Worm (Caenorhabditis elegans): ENCODE measurements around the gene sgt-1.
A peak's percentile ranks its signal among the peaks of the same experiment; 100 is the strongest.

Gene sgt-1

ce11 chrII:4858906-4859411, 44.6 kb downstream of the sgt-1 start:
- TF ChIP-seq blmp-1 (tag; optimal IDR thresholded peaks at IDR 0.05) (peak; percentile 0), efl-1 (optimal IDR thresholded peaks at IDR 0.05) (no peak), efl-1 (GFP tag; optimal IDR thresholded peaks at IDR 0.05 in 1 of 2) (peak in 1 of 2 experiments; percentile 85), F16B12.6 (tag; optimal IDR thresholded peaks at IDR 0.05) (no peak), lsy-2 (tag; optimal IDR thresholded peaks at IDR 0.05) (no peak)

ce11 chrII:4857873-4858364, 45.7 kb downstream of the sgt-1 start, which contains the start of gene F11G11.5:
Gene F11G11.5 (plus strand): TSS chrII:4857923.
- TF ChIP-seq efl-1 (optimal IDR thresholded peaks at IDR 0.05) (no peak), efl-1 (GFP tag; optimal IDR thresholded peaks at IDR 0.05 in 1 of 2) (peak in 1 of 2 experiments; percentile 29), hlh-17 (GFP tag; optimal IDR thresholded peaks at IDR 0.05; ENCODE audit: borderline replicate concordance) (no peak), lsy-2 (tag; optimal IDR thresholded peaks at IDR 0.05) (no peak)

- TF ChIP-seq nhr-20 (tag; optimal IDR thresholded peaks at IDR 0.05) = peak; percentile 32
- TF ChIP-seq elt-2 (tag; optimal IDR thresholded peaks at IDR 0.05) = peak; percentile 85
- TF ChIP-seq blmp-1 (tag; optimal IDR thresholded peaks at IDR 0.05) = peak; percentile 32
- peak; percentile 5 for TF ChIP-seq unc-130 (tag; optimal IDR thresholded peaks at IDR 0.05)
- TF ChIP-seq nhr-90 (tag; optimal IDR thresholded peaks at IDR 0.05; ENCODE audit: poor library complexity) = peak; percentile 6
- peak in 1 of 6 experiments; percentile 45 for TF ChIP-seq elt-3 (tag; optimal IDR thresholded peaks at IDR 0.05)
- peak in 1 of 2 experiments; percentile 25 for TF ChIP-seq lin-35 (GFP tag; optimal IDR thresholded peaks at IDR 0.05)
- TF ChIP-seq efl-1 (optimal IDR thresholded peaks at IDR 0.05) = no peak
- peak in 1 of 2 experiments; percentile 69 for TF ChIP-seq efl-1 (GFP tag; optimal IDR thresholded peaks at IDR 0.05 in 1 of 2)
- no peak for TF ChIP-seq sptf-1 (tag; optimal IDR thresholded peaks at IDR 0.05)
- TF ChIP-seq pax-3 (tag; optimal IDR thresholded peaks at IDR 0.05) = no peak
- peak; percentile 8 for TF ChIP-seq lin-14 (GFP tag; optimal IDR thresholded peaks at IDR 0.05)
- peak; percentile 4 for TF ChIP-seq snu-23 (GFP tag; optimal IDR thresholded peaks at IDR 0.05)
- TF ChIP-seq alr-1 (tag; optimal IDR thresholded peaks at IDR 0.05; ENCODE audit: borderline replicate concordance) = no peak
Measured at ce11 chrII:4857086-4857485, 46.5 kb downstream of the sgt-1 start.

- TF ChIP-seq fkh-8 (tag; optimal IDR thresholded peaks at IDR 0.05) (peak; percentile 45), nhr-71 (tag; optimal IDR thresholded peaks at IDR 0.05) (peak; percentile 64), mdl-1 (tag; optimal IDR thresholded peaks at IDR 0.05) (no peak), zip-4 (GFP tag; optimal IDR thresholded peaks at IDR 0.05) (peak; percentile 76), sup-37 (GFP tag; optimal IDR thresholded peaks at IDR 0.05) (no peak), lin-13 (GFP tag; optimal IDR thresholded peaks at IDR 0.05) (peak; percentile 26), blmp-1 (tag; optimal IDR thresholded peaks at IDR 0.05) (peak; percentile 53), snu-23 (GFP tag; optimal IDR thresholded peaks at IDR 0.05) (peak; percentile 30), lin-35 (GFP tag; optimal IDR thresholded peaks at IDR 0.05) (peak in 1 of 2 experiments; percentile 58), skn-1 (tag; optimal IDR thresholded peaks at IDR 0.05) (peak; percentile 57), pax-3 (tag; optimal IDR thresholded peaks at IDR 0.05) (peak; percentile 38), aly-2 (tag; optimal IDR thresholded peaks at IDR 0.05) (no peak), nhr-20 (tag; optimal IDR thresholded peaks at IDR 0.05) (peak; percentile 57), elt-3 (tag; optimal IDR thresholded peaks at IDR 0.05) (peak in 1 of 6 experiments; percentile 56), lsy-2 (tag; optimal IDR thresholded peaks at IDR 0.05) (peak in 1 of 2 experiments; percentile 34), lin-14 (GFP tag; optimal IDR thresholded peaks at IDR 0.05) (peak; percentile 52), unc-30 (tag; optimal IDR thresholded peaks at IDR 0.05) (no peak), dsc-1 (tag; optimal IDR thresholded peaks at IDR 0.05) (peak; percentile 70), nhr-47 (tag; optimal IDR thresholded peaks at IDR 0.05) (peak; percentile 25), sox-4 (tag; optimal IDR thresholded peaks at IDR 0.05) (peak; percentile 26), mep-1 (tag; optimal IDR thresholded peaks at IDR 0.05) (peak; percentile 41), nhr-85 (tag) (peak; percentile 88), tbx-2 (tag; optimal IDR thresholded peaks at IDR 0.05) (no peak), dpl-1 (GFP tag; optimal IDR thresholded peaks at IDR 0.05) (peak; percentile 1 to 41 (median 7)), elt-2 (tag; optimal IDR thresholded peaks at IDR 0.05) (peak; percentile 11)
Measured at ce11 chrII:4856113-4856512, 47.5 kb downstream of the sgt-1 start.

Data from whole organism, L1 larva.